Worm (Caenorhabditis elegans) whole organism, late embryonic: ENCODE data around the gene R05H10.3.

Experiments
- K02D7.2 ChIP-seq: sonication (generic microtip); optimal IDR thresholded peaks from 2 replicates; lab custom pipeline; 2017; ENCODE audit warnings: mild to moderate bottlenecking, missing genetic modification characterization, missing compliant biosample characterization
- K09A11.1 ChIP-seq: sonication (generic microtip); optimal IDR thresholded peaks from 2 replicates; lab custom pipeline; 2017; ENCODE audit warnings: antibody characterized with exemption, mild to moderate bottlenecking, missing genetic modification characterization, missing compliant biosample characterization; ENCODE audit not compliant: insufficient read depth
- Y22D7AL.16 ChIP-seq: sonication (generic microtip); optimal IDR thresholded peaks from 2 replicates; lab custom pipeline; 2016; ENCODE audit warnings: missing genetic modification characterization, missing compliant biosample characterization
- ceh-18 ChIP-seq: sonication (generic microtip); optimal IDR thresholded peaks from 2 replicates; lab custom pipeline; 2016; ENCODE audit warnings: missing genetic modification characterization, missing compliant biosample characterization
- ceh-2 ChIP-seq: sonication (generic microtip); optimal IDR thresholded peaks from 2 replicates; lab custom pipeline; 2016; ENCODE audit warnings: missing genotype, missing genetic modification characterization, missing compliant biosample characterization
- ceh-24 ChIP-seq: sonication (generic microtip); optimal IDR thresholded peaks from 2 replicates; lab custom pipeline; 2016; ENCODE audit warnings: mild to moderate bottlenecking, missing genetic modification characterization, missing compliant biosample characterization
- ceh-30 ChIP-seq: fragments of 150-350 bp; optimal IDR thresholded peaks from 2 replicates; lab custom pipeline; 2014; ENCODE audit warnings: missing biosample characterization, missing genetic modification characterization
- ceh-31 ChIP-seq: sonication (generic microtip); optimal IDR thresholded peaks from 2 replicates; lab custom pipeline; 2016; ENCODE audit warnings: missing genetic modification characterization, missing compliant biosample characterization
- ceh-34 ChIP-seq: sonication (generic microtip); optimal IDR thresholded peaks from 2 replicates; lab custom pipeline; 2016; ENCODE audit warnings: mild to moderate bottlenecking, missing genetic modification characterization, missing compliant biosample characterization
- ceh-6 ChIP-seq: fragments of 200-800 bp; sonication (Bioruptor generic); optimal IDR thresholded peaks from 2 replicates; lab custom pipeline; 2018; ENCODE audit warnings: mild to moderate bottlenecking, missing genetic modification characterization, missing compliant biosample characterization
- dmd-4 ChIP-seq: sonication (generic microtip); optimal IDR thresholded peaks from 2 replicates; lab custom pipeline; 2016; ENCODE audit warnings: borderline replicate concordance, missing genetic modification characterization, missing compliant biosample characterization
- elt-2 ChIP-seq: sonication (generic microtip); optimal IDR thresholded peaks from 2 replicates; lab custom pipeline; 2016; ENCODE audit warnings: missing genetic modification reagents, missing genetic modification characterization, missing compliant biosample characterization
- hlh-15 ChIP-seq: sonication (generic microtip); optimal IDR thresholded peaks from 2 replicates; lab custom pipeline; 2016; ENCODE audit warnings: missing genetic modification characterization, missing compliant biosample characterization
- lim-6 ChIP-seq: sonication (generic microtip); optimal IDR thresholded peaks from 2 replicates; lab custom pipeline; 2016; ENCODE audit warnings: missing genetic modification characterization, missing compliant biosample characterization
- lin-11 ChIP-seq: fragments of 200-800 bp; sonication (Bioruptor generic); optimal IDR thresholded peaks from 2 replicates; lab custom pipeline; 2018; ENCODE audit warnings: mild to moderate bottlenecking, missing genetic modification characterization, missing compliant biosample characterization
- madf-2 ChIP-seq: sonication (generic microtip); optimal IDR thresholded peaks from 2 replicates; lab custom pipeline; 2017; ENCODE audit warnings: missing genetic modification characterization, missing compliant biosample characterization
- mec-3 ChIP-seq: sonication (generic microtip); optimal IDR thresholded peaks from 2 replicates; lab custom pipeline; 2016; ENCODE audit warnings: borderline replicate concordance, missing genetic modification characterization, missing compliant biosample characterization
- nfya-1 ChIP-seq: sonication (generic microtip); optimal IDR thresholded peaks from 2 replicates; lab custom pipeline; 2017; ENCODE audit warnings: missing genetic modification characterization, mild to moderate bottlenecking, missing compliant biosample characterization, antibody characterized with exemption, moderate library complexity
- nhr-232 ChIP-seq: sonication (generic microtip); optimal IDR thresholded peaks from 2 replicates; lab custom pipeline; 2016; ENCODE audit warnings: missing genetic modification characterization, missing compliant biosample characterization
- npax-4 ChIP-seq: sonication (generic microtip); optimal IDR thresholded peaks from 2 replicates; lab custom pipeline; 2016; ENCODE audit warnings: missing genetic modification characterization, missing compliant biosample characterization
- pag-3 ChIP-seq: sonication (generic microtip); optimal IDR thresholded peaks from 2 replicates; lab custom pipeline; 2016; ENCODE audit warnings: missing compliant biosample characterization, missing genetic modification characterization, borderline replicate concordance
- pax-1 ChIP-seq: fragments of 150-350 bp; optimal IDR thresholded peaks from 2 replicates; lab custom pipeline; 2014; ENCODE audit warnings: missing biosample characterization, missing genetic modification characterization
- pha-2 ChIP-seq: sonication (generic microtip); optimal IDR thresholded peaks from 2 replicates; lab custom pipeline; 2017; ENCODE audit warnings: mild to moderate bottlenecking, missing genetic modification characterization, missing compliant biosample characterization
- pha-4 ChIP-seq: fragments of 150-350 bp; optimal IDR thresholded peaks from 2 replicates; lab custom pipeline; 2018; ENCODE audit warnings: missing biosample characterization, missing genetic modification reagents, missing genetic modification characterization
- pqm-1 ChIP-seq: sonication (generic microtip); optimal IDR thresholded peaks from 2 replicates; lab custom pipeline; 2016; ENCODE audit warnings: missing genetic modification characterization, missing compliant biosample characterization
- pros-1 ChIP-seq: fragments of 150-350 bp; optimal IDR thresholded peaks from 2 replicates; lab custom pipeline; 2014; ENCODE audit warnings: missing biosample characterization, missing genetic modification reagents, missing genetic modification characterization
- ref-2 ChIP-seq: sonication (generic microtip); optimal IDR thresholded peaks from 2 replicates; lab custom pipeline; 2016; ENCODE audit warnings: missing genetic modification characterization, missing compliant biosample characterization
- rnt-1 ChIP-seq: sonication (generic microtip); optimal IDR thresholded peaks from 2 replicates; lab custom pipeline; 2016; ENCODE audit warnings: missing genetic modification characterization, missing compliant biosample characterization
- sdc-2 ChIP-seq: sonication (generic microtip); optimal IDR thresholded peaks from 2 replicates; lab custom pipeline; 2016; ENCODE audit warnings: missing genotype, missing genetic modification characterization, missing compliant biosample characterization
- sox-4 ChIP-seq: sonication (generic microtip); optimal IDR thresholded peaks from 2 replicates; lab custom pipeline; 2017; ENCODE audit warnings: mild to moderate bottlenecking, missing genetic modification characterization, inconsistent platforms, missing compliant biosample characterization
- syd-9 ChIP-seq: sonication (generic microtip); optimal IDR thresholded peaks from 2 replicates; lab custom pipeline; 2016; ENCODE audit warnings: mild to moderate bottlenecking, missing genetic modification characterization, moderate library complexity, missing compliant biosample characterization
- tbx-7 ChIP-seq: sonication (generic microtip); optimal IDR thresholded peaks from 2 replicates; lab custom pipeline; 2016; ENCODE audit warnings: missing genotype, missing genetic modification characterization, missing compliant biosample characterization
- ttx-3 ChIP-seq: sonication (generic microtip); optimal IDR thresholded peaks from 2 replicates; lab custom pipeline; 2016; ENCODE audit warnings: missing genetic modification reagents, missing genetic modification characterization, missing compliant biosample characterization
- unc-3 ChIP-seq, 2 experiments: fragments of 200-800 bp in 1 of 2; sonication (Bioruptor generic) in 1 of 2; sonication (generic microtip) in 1 of 2; conservative IDR thresholded peaks in 1 of 2; optimal IDR thresholded peaks in 1 of 2; 2 replicates each; pipeline versions ENCODE4 v1.3.6 to Lab custom; 2016 to 2022; ENCODE audit warnings: missing compliant biosample characterization in 2 of 2, missing genetic modification characterization in 2 of 2, missing genetic modification reagents in 1 of 2
- unc-42 ChIP-seq: sonication (generic microtip); optimal IDR thresholded peaks from 2 replicates; lab custom pipeline; 2016; ENCODE audit warnings: missing genotype, missing genetic modification characterization, missing compliant biosample characterization
- unc-55 ChIP-seq: sonication (generic microtip); optimal IDR thresholded peaks from 2 replicates; lab custom pipeline; 2017; ENCODE audit warnings: missing biosample characterization, missing genetic modification reagents, missing genetic modification characterization
- unc-86 ChIP-seq: sonication (generic microtip); optimal IDR thresholded peaks from 2 replicates; lab custom pipeline; 2016; ENCODE audit warnings: missing genetic modification characterization, missing compliant biosample characterization
- ztf-16 ChIP-seq: sonication (generic microtip); optimal IDR thresholded peaks from 2 replicates; lab custom pipeline; 2017; ENCODE audit warnings: missing genetic modification characterization, missing compliant biosample characterization

R05H10.3 gene

ce11 chrII:14822419-14822818 lies 47.3 kb upstream of the R05H10.3 start (continued):
- TF ChIP-seq ceh-2 (tag; lab: Kevin White, UChicago) (peak; percentile 22), npax-4 (tag; lab: Kevin White, UChicago) (no peak), pax-1 (tag; lab: Kevin White, UChicago) (peak; percentile 49), rnt-1 (tag; lab: Kevin White, UChicago) (peak; percentile 60), madf-2 (tag; lab: Kevin White, UChicago) (no peak), lim-6 (tag; lab: Kevin White, UChicago) (no peak), unc-42 (tag; lab: Kevin White, UChicago) (no peak), ceh-18 (tag; lab: Kevin White, UChicago) (peak; percentile 18), ceh-6 (GFP tag; lab: Kevin White, UChicago) (no peak), hlh-15 (tag; lab: Kevin White, UChicago) (no peak)

- peak; percentile 22 for TF ChIP-seq unc-55 (GFP tag; lab: Kevin White, UChicago)
- no peak for TF ChIP-seq pag-3 (tag; lab: Kevin White, UChicago)
- no peak for TF ChIP-seq pha-4
Measured at ce11 chrII:14825413-14825812, 44.3 kb upstream of the R05H10.3 start.

DNA sequence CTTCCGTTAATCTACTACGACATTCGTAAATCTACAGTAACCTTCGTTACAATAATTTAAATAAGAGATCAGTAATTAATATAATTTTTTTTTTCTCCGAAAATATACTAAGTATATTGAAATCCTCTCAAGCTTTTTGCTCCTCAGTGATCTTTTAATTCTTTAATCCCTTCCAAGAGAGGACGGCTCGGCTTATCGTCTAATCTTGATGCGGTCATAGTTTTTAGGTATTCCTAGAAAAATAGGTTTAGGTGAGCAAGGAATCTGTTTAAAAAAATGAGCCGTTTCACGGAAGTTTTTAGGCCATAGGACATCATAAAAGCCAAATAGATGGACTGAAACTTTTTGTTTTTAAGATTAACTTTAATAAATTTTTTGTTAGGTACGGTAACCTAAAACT lies 37.7 kb upstream of the R05H10.3 start:
- TF ChIP-seq pha-2 (tag; lab: Kevin White, UChicago): no peak
- TF ChIP-seq ttx-3 (tag; lab: Kevin White, UChicago): no peak
- TF ChIP-seq mec-3: no peak
- no peak for TF ChIP-seq rnt-1 (tag; lab: Kevin White, UChicago)
- no peak for TF ChIP-seq sox-4
- no peak for TF ChIP-seq ceh-31
- no peak for TF ChIP-seq ceh-30 (tag; lab: Kevin White, UChicago)
- no peak for TF ChIP-seq ref-2 (tag; lab: Kevin White, UChicago)
- TF ChIP-seq nfya-1 (tag; lab: Kevin White, UChicago): no peak
- no peak for TF ChIP-seq K02D7.2
- no peak for TF ChIP-seq elt-2 (tag; lab: Kevin White, UChicago)
- TF ChIP-seq nhr-232 (tag; lab: Kevin White, UChicago): no peak
- TF ChIP-seq pqm-1 (tag; lab: Kevin White, UChicago): no peak
- TF ChIP-seq pha-4: no peak

DNA sequence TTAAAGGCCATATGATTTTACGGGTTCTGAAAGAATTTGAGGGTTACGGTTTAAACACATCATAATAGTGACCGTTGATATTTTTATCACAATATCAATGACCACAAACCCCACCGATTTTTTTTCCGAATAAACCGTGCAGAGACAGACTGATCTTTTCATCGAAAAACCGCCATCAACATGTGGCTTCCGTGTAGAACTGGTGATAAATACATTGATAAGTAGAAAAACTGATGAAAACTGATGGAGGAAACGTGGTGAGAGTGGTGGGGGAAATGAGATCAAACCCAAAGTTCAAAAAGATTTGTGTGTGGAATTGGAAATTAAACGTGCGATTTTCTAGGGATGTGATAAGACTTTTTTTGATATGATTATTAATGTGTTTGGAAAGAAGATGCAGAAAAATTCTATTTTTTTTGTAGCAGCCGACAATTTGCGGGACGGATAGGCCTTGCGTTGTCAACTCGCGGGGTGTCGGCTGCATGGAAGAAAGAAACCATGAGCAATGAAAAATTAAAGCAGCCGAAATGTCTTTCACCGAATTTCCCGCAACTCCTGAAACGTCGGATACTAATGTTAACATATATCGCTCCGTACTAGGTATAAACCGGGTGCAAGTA lies 31.0 kb upstream of the R05H10.3 start:
- TF ChIP-seq unc-86 (tag; lab: Kevin White, UChicago) (no peak), pros-1 (tag; lab: Kevin White, UChicago) (no peak), ceh-34 (tag; lab: Kevin White, UChicago) (no peak), mec-3 (no peak), dmd-4 (no peak), npax-4 (tag; lab: Kevin White, UChicago) (no peak), unc-3 (GFP tag; conservative IDR thresholded peaks at IDR 0.05; lab: Robert Waterston, UW) (no peak), unc-3 (tag; optimal IDR thresholded peaks at IDR 0.05; lab: Kevin White, UChicago) (no peak), sox-4 (no peak), ceh-24 (no peak)

ce11 chrII:14841253-14841652 lies 28.5 kb upstream of the R05H10.3 start:
- TF ChIP-seq pax-1 (tag; lab: Kevin White, UChicago): no peak
- TF ChIP-seq syd-9 (tag; lab: Kevin White, UChicago): no peak
- no peak for TF ChIP-seq lin-11 (tag; lab: Kevin White, UChicago)
- TF ChIP-seq K09A11.1 (tag; lab: Kevin White, UChicago): no peak
- no peak for TF ChIP-seq Y22D7AL.16
- TF ChIP-seq sdc-2 (tag; lab: Kevin White, UChicago): no peak
- no peak for TF ChIP-seq tbx-7 (tag; lab: Kevin White, UChicago)
- TF ChIP-seq nfya-1 (tag; lab: Kevin White, UChicago): no peak
- no peak for TF ChIP-seq ztf-16
